Worm (Caenorhabditis elegans): ENCODE measurements around the gene K06H7.2.

K06H7.2 gene

DNA sequence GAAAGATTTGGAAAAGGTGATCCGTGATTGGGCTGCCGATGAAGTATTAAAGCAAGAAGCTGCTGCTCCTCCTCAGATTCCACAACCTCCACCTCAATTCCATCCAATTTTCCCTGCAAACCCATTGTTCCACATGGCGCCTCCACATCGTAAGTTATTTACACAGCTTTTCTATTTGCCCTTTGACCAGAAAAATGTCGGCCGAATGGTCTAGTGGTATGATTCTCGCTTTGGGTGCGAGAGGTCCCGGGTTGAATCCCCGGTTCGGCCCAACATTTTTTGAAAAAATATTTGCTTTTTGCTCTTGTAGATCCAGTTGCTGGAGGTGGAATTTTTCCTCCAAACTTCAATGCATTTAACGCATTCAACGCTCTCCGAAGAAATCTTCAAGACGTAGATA is 24.2 kb upstream of the K06H7.2 start:
- TF ChIP-seq snpc-4 (tag; optimal IDR thresholded peaks at IDR 0.05) (peak; percentile 38), nhr-129 (tag; optimal IDR thresholded peaks at IDR 0.05) (peak; percentile 6), ama-1 (optimal IDR thresholded peaks at IDR 0.05) (no peak), ztf-11 (tag; optimal IDR thresholded peaks at IDR 0.05) (no peak), sma-3 (GFP tag; optimal IDR thresholded peaks at IDR 0.05) (no peak), unc-39 (tag; optimal IDR thresholded peaks at IDR 0.05) (no peak), skn-1 (tag; optimal IDR thresholded peaks at IDR 0.05) (no peak), lin-11 (tag; optimal IDR thresholded peaks at IDR 0.05) (no peak), dmd-4 (tag; optimal IDR thresholded peaks at IDR 0.05) (no peak), nhr-12 (tag; optimal IDR thresholded peaks at IDR 0.05) (no peak), gmeb-1 (tag; optimal IDR thresholded peaks at IDR 0.05) (no peak), ceh-16 (tag; optimal IDR thresholded peaks at IDR 0.05) (no peak)

DNA sequence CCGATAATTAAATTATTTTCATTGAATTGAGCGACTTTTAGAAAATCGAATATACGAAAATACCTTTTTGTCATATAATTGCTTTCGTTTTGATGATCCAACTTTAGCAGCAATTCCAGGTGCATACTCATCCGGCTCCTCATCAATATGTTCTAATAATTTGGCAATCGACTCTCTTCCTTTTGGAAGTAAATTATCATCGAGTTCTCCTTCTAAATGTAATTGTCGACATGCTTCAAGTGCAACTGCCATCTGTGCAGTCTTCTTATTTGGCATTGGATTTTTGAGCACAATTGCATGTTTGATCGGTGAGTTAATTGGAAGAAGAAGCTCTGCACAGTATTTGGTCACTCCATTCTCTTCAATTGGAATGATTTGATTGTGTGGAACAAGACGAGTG is 16.2 kb upstream of the K06H7.2 start:
- TF ChIP-seq sma-9 (GFP tag; optimal IDR thresholded peaks at IDR 0.05) (no peak), sma-9 (tag; optimal IDR thresholded peaks at IDR 0.05) (no peak), C34F6.9 (tag; optimal IDR thresholded peaks at IDR 0.05) (no peak), ZK546.5 (tag; optimal IDR thresholded peaks at IDR 0.05) (no peak), mdl-1 (tag; optimal IDR thresholded peaks at IDR 0.05) (no peak), R02D3.7 (tag; optimal IDR thresholded peaks at IDR 0.05) (no peak), gmeb-1 (tag; optimal IDR thresholded peaks at IDR 0.05) (no peak), nhr-6 (tag; optimal IDR thresholded peaks at IDR 0.05) (no peak), elt-3 (tag; optimal IDR thresholded peaks at IDR 0.05) (no peak)

DNA sequence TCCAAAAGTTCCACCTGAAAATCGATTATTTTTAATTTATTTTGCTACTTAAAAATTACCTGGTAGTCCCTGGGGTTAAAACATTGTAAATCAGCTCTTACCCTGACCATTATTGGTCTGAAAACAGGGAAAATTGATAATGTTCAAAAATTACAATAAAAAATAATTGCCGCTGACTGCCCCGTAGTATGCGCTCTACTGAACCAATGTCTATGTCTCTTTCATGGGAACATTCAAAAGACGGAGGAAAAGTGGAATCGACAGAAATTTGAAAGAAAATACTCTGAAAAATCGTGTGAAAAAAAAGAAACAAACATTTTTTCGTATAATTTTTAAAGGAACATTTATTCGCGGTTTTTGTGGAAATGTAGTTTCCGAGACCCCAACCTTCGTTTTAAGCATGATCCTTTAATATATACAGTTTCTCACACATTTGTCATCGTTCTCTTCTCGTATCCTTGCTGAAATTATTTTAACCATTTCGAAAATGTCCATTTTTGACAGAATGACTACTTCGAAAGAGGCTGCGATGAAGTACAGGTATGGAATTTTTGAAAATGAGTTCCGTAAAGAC is 13.1 kb upstream of the K06H7.2 start, which contains the start of the genes dcr-1 and apc-2:
dcr-1 (minus strand) TSS at position 117 of the 574 bp plus-strand sequence.
apc-2 (plus strand) TSS at position 465 of the 574 bp plus-strand sequence.
- no peak for TF ChIP-seq nhr-12 (tag; optimal IDR thresholded peaks at IDR 0.05)
- no peak for TF ChIP-seq C34F6.9 (tag; optimal IDR thresholded peaks at IDR 0.05)
- TF ChIP-seq lin-11 (tag; optimal IDR thresholded peaks at IDR 0.05): no peak
- no peak for TF ChIP-seq zag-1 (tag; optimal IDR thresholded peaks at IDR 0.05)
- TF ChIP-seq nhr-237 (tag; optimal IDR thresholded peaks at IDR 0.05): no peak
- no peak for TF ChIP-seq ztf-1 (GFP tag; conservative IDR thresholded peaks at IDR 0.05)
- TF ChIP-seq blmp-1 (tag; optimal IDR thresholded peaks at IDR 0.05; ENCODE audit: insufficient read depth): no peak
- TF ChIP-seq alr-1 (tag; optimal IDR thresholded peaks at IDR 0.05): no peak
- no peak for TF ChIP-seq unc-55 (GFP tag; optimal IDR thresholded peaks at IDR 0.05)
- TF ChIP-seq F13H6.1 (tag; optimal IDR thresholded peaks at IDR 0.05): no peak
- no peak for TF ChIP-seq ceh-82 (tag; optimal IDR thresholded peaks at IDR 0.05)
- TF ChIP-seq dmd-4 (tag; optimal IDR thresholded peaks at IDR 0.05): no peak
- TF ChIP-seq ZK546.5 (tag; optimal IDR thresholded peaks at IDR 0.05): no peak
- no peak for TF ChIP-seq snpc-4 (tag; optimal IDR thresholded peaks at IDR 0.05)

DNA sequence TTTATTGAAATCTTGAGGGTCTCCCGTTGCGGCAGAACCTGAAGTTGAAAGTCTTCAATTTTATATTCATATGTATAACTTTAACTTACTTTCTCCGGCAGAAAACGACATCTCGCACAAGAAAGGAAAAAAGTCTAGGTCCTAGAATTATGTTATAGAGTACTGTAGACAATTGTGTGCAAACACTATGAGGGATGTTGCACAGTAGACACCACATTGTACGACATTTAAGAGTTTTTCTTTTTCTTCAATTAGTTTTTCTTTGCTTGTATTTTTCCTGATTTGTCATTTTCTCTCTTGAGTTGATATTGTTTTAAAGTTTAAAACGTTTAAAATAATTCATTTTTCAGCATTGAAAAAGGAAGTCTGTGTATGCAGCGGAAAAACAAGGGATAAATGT is 8.0 kb upstream of the K06H7.2 start, which contains the start of the genes K06H7.7 and grp-1:
K06H7.7 (minus strand) TSS at position 121 of the 400 bp plus-strand sequence.
grp-1 (plus strand) TSS at position 351 of the 400 bp plus-strand sequence.
- TF ChIP-seq mab-5 (tag; optimal IDR thresholded peaks at IDR 0.05): no peak
- no peak for TF ChIP-seq aly-2 (tag; optimal IDR thresholded peaks at IDR 0.05)
- no peak for TF ChIP-seq nhr-6 (tag; optimal IDR thresholded peaks at IDR 0.05)
- TF ChIP-seq gmeb-1 (tag; optimal IDR thresholded peaks at IDR 0.05): peak; percentile 74
- peak; percentile 35 for TF ChIP-seq crh-2 (tag; optimal IDR thresholded peaks at IDR 0.05)
- no peak for TF ChIP-seq peb-1 (tag; optimal IDR thresholded peaks at IDR 0.05)
- peak; percentile 45 for TF ChIP-seq sma-9 (GFP tag; optimal IDR thresholded peaks at IDR 0.05)
- TF ChIP-seq sma-9 (tag; optimal IDR thresholded peaks at IDR 0.05): no peak
- TF ChIP-seq ama-1 (optimal IDR thresholded peaks at IDR 0.05): no peak
- TF ChIP-seq nhr-25 (tag; optimal IDR thresholded peaks at IDR 0.05): peak; percentile 46
- no peak for TF ChIP-seq unc-62 (GFP tag; optimal IDR thresholded peaks at IDR 0.05)
- TF ChIP-seq lin-11 (tag; optimal IDR thresholded peaks at IDR 0.05): no peak
- TF ChIP-seq ceh-82 (tag; optimal IDR thresholded peaks at IDR 0.05): no peak
- TF ChIP-seq nhr-11 (tag; optimal IDR thresholded peaks at IDR 0.05): no peak
- TF ChIP-seq fos-1 (tag; optimal IDR thresholded peaks at IDR 0.05): peak; percentile 27
- no peak for TF ChIP-seq R02D3.7 (tag; optimal IDR thresholded peaks at IDR 0.05)
- TF ChIP-seq dmd-4 (tag; optimal IDR thresholded peaks at IDR 0.05): no peak
- TF ChIP-seq Y55F3AM.14 (GFP tag; optimal IDR thresholded peaks at IDR 0.05): no peak
- TF ChIP-seq sem-4 (tag; optimal IDR thresholded peaks at IDR 0.05): no peak
- TF ChIP-seq nhr-10 (tag; optimal IDR thresholded peaks at IDR 0.05): no peak
- no peak for TF ChIP-seq unc-39 (tag; optimal IDR thresholded peaks at IDR 0.05)
- peak; percentile 37 for TF ChIP-seq sma-3 (GFP tag; optimal IDR thresholded peaks at IDR 0.05)
- no peak for TF ChIP-seq ztf-4 (tag; optimal IDR thresholded peaks at IDR 0.05)
- peak; percentile 63 for TF ChIP-seq nhr-129 (tag; optimal IDR thresholded peaks at IDR 0.05)
- TF ChIP-seq nhr-12 (tag; optimal IDR thresholded peaks at IDR 0.05): no peak
- TF ChIP-seq F13H6.1 (tag; optimal IDR thresholded peaks at IDR 0.05): no peak
- peak; percentile 84 for TF ChIP-seq C34F6.9 (tag; optimal IDR thresholded peaks at IDR 0.05)
- no peak for TF ChIP-seq ztf-1 (GFP tag; conservative IDR thresholded peaks at IDR 0.05)
- TF ChIP-seq elt-1 (tag; optimal IDR thresholded peaks at IDR 0.05): no peak
- TF ChIP-seq snpc-4 (tag; optimal IDR thresholded peaks at IDR 0.05): peak; percentile 16
- no peak for TF ChIP-seq alr-1 (tag; optimal IDR thresholded peaks at IDR 0.05)
- TF ChIP-seq lin-39 (tag; optimal IDR thresholded peaks at IDR 0.05): no peak
- TF ChIP-seq blmp-1 (tag; optimal IDR thresholded peaks at IDR 0.05; ENCODE audit: insufficient read depth): no peak
- no peak for TF ChIP-seq mdl-1 (tag; optimal IDR thresholded peaks at IDR 0.05)
- no peak for TF ChIP-seq nhr-23 (tag; optimal IDR thresholded peaks at IDR 0.05)
- TF ChIP-seq egl-27 (tag; optimal IDR thresholded peaks at IDR 0.05): no peak
- TF ChIP-seq unc-55 (GFP tag; optimal IDR thresholded peaks at IDR 0.05): peak; percentile 87
- TF ChIP-seq nhr-237 (tag; optimal IDR thresholded peaks at IDR 0.05): no peak
- TF ChIP-seq ZK546.5 (tag; optimal IDR thresholded peaks at IDR 0.05): no peak
- TF ChIP-seq ztf-11 (tag; optimal IDR thresholded peaks at IDR 0.05): no peak
